Worm (Caenorhabditis elegans) whole organism, L2 larva: ENCODE data around the gene B0563.18.
A peak's percentile ranks its signal among the peaks of the same experiment; 100 is the strongest.

ENCODE experiments used
- nhr-11 ChIP-seq: fragments of 150-350 bp; optimal IDR thresholded peaks from 2 replicates; lab custom pipeline; 2014; ENCODE audit warnings: missing biosample characterization, missing genetic modification characterization
- sem-4 ChIP-seq: fragments of 150-350 bp; optimal IDR thresholded peaks from 2 replicates; lab custom pipeline; 2014; ENCODE audit warnings: missing biosample characterization, missing genetic modification reagents, missing genetic modification characterization
- sma-9 ChIP-seq, 2 experiments: fragments of 150-350 bp in 1 of 2; sonication (generic microtip) in 1 of 2; optimal IDR thresholded peaks; 2 replicates each; lab custom pipeline; 2014 to 2016; ENCODE audit warnings: missing genetic modification characterization in 2 of 2, mild to moderate bottlenecking in 1 of 2, missing biosample characterization in 1 of 2, missing compliant biosample characterization in 1 of 2, missing genetic modification reagents in 1 of 2, moderate library complexity in 1 of 2
- unc-39 ChIP-seq: fragments of 150-350 bp; optimal IDR thresholded peaks from 2 replicates; lab custom pipeline; 2014; ENCODE audit warnings: missing biosample characterization, missing genetic modification characterization

B0563.18 gene

DNA sequence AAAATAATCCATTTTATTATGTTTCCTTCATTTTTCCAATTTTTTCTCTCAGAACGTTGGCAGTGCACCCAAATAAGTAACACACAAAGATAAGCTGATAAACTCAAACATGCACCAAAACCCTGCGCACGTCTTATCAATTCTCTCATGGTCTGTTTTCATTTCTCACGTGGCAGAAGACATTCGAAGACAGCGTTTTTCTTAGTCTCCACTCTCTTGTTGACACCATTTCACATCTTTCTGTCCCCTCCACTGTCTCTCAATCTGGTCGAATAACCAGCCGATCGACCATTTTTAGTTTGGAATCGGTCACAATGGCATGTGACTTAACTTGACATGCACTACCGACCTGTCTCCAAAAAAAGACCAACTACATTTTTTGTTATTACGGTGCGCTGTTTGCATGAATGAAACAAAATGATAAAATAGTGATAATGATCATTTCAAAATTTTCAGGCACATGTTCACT lies 41.5 kb downstream of the B0563.18 start, which contains the start of gene C35B8.3 (continued):
- TF ChIP-seq sem-4 (tag; lab: Kevin White, UChicago) (no peak), sma-9 (GFP tag; optimal IDR thresholded peaks at IDR 0.05; lab: Kevin White, UChicago) (peak; percentile 78), sma-9 (tag; optimal IDR thresholded peaks at IDR 0.05; lab: Kevin White, UChicago) (no peak), unc-39 (tag; lab: Kevin White, UChicago) (no peak), nhr-11 (tag; lab: Kevin White, UChicago) (no peak)
- TF ChIP-seq, all 48 proteins: peak for 13
